Fruit fly (Drosophila melanogaster): ENCODE results near the gene CG13995.

CG13995 gene

dm6 chr2L:6081134-6081832 lies 27.2 kb downstream of the CG13995 start:
- TF ChIP-seq tj (GFP tag; optimal IDR thresholded peaks at IDR 0.05): peak; percentile 70
- TF ChIP-seq Crg-1 (GFP tag; optimal IDR thresholded peaks at IDR 0.05): no peak
- TF ChIP-seq CG33017 (tag; optimal IDR thresholded peaks at IDR 0.05): no peak
- TF ChIP-seq ovo (GFP tag; optimal IDR thresholded peaks at IDR 0.05): no peak
- peak; percentile 54 for TF ChIP-seq Mnt (GFP tag; optimal IDR thresholded peaks at IDR 0.05)
- no peak for TF ChIP-seq CG14711 (tag; optimal IDR thresholded peaks at IDR 0.05)
- TF ChIP-seq bab1 (GFP tag; optimal IDR thresholded peaks at IDR 0.05): no peak
- no peak for TF ChIP-seq cnc (optimal IDR thresholded peaks at IDR 0.05)
- peak; percentile 29 for TF ChIP-seq toe (GFP tag; optimal IDR thresholded peaks at IDR 0.05)
- TF ChIP-seq Clk (GFP tag; optimal IDR thresholded peaks at IDR 0.05): peak; percentile 22
- TF ChIP-seq kay (GFP tag; ENCODE audit: borderline replicate concordance): peak; percentile 81
- peak; percentile 17 for TF ChIP-seq CG1620 (GFP tag; optimal IDR thresholded peaks at IDR 0.05)
- TF ChIP-seq CG12768 (GFP tag; optimal IDR thresholded peaks at IDR 0.05): peak; percentile 67
- peak; percentile 37 for TF ChIP-seq pad (GFP tag; optimal IDR thresholded peaks at IDR 0.05)
- TF ChIP-seq CG7101 (tag; optimal IDR thresholded peaks at IDR 0.05): peak; percentile 42
- peak; percentile 34 for TF ChIP-seq Hr96 (GFP tag; optimal IDR thresholded peaks at IDR 0.05)
- peak; percentile 89 for TF ChIP-seq cic (GFP tag; optimal IDR thresholded peaks at IDR 0.05)
- TF ChIP-seq CG7045 (GFP tag; optimal IDR thresholded peaks at IDR 0.05): no peak
- TF ChIP-seq CG5204 (GFP tag; optimal IDR thresholded peaks at IDR 0.05): no peak
- TF ChIP-seq CG11617 (GFP tag; optimal IDR thresholded peaks at IDR 0.05): peak; percentile 11

- TF ChIP-seq Hr96 (GFP tag; optimal IDR thresholded peaks at IDR 0.05) (no peak), tj (GFP tag; optimal IDR thresholded peaks at IDR 0.05) (peak; percentile 78), CG11617 (GFP tag; optimal IDR thresholded peaks at IDR 0.05) (no peak), bab1 (GFP tag; optimal IDR thresholded peaks at IDR 0.05) (no peak), CG14711 (tag; optimal IDR thresholded peaks at IDR 0.05) (peak; percentile 21), CG33017 (tag; optimal IDR thresholded peaks at IDR 0.05) (peak; percentile 50), cnc (optimal IDR thresholded peaks at IDR 0.05) (peak; percentile 64 to 95), Clk (GFP tag; optimal IDR thresholded peaks at IDR 0.05) (no peak), Mnt (GFP tag; optimal IDR thresholded peaks at IDR 0.05) (peak; percentile 6), pad (GFP tag; optimal IDR thresholded peaks at IDR 0.05) (no peak), cic (GFP tag; optimal IDR thresholded peaks at IDR 0.05) (peak; percentile 90), kay (GFP tag; ENCODE audit: borderline replicate concordance) (no peak), Crg-1 (GFP tag; optimal IDR thresholded peaks at IDR 0.05) (no peak), CG12768 (GFP tag; optimal IDR thresholded peaks at IDR 0.05) (peak; percentile 67), ovo (GFP tag; optimal IDR thresholded peaks at IDR 0.05) (no peak), CG7045 (GFP tag; optimal IDR thresholded peaks at IDR 0.05) (no peak), toe (GFP tag; optimal IDR thresholded peaks at IDR 0.05) (no peak), CG5204 (GFP tag; optimal IDR thresholded peaks at IDR 0.05) (no peak), CG7101 (tag; optimal IDR thresholded peaks at IDR 0.05) (peak; percentile 5), CG1620 (GFP tag; optimal IDR thresholded peaks at IDR 0.05) (no peak)
These were observed 28.1 kb downstream of the CG13995 start, which contains the start of gene Kr-h1 for dm6 chr2L:6082157-6082645. TSS of gene Kr-h1 (plus strand) at chr2L:6082603.

DNA sequence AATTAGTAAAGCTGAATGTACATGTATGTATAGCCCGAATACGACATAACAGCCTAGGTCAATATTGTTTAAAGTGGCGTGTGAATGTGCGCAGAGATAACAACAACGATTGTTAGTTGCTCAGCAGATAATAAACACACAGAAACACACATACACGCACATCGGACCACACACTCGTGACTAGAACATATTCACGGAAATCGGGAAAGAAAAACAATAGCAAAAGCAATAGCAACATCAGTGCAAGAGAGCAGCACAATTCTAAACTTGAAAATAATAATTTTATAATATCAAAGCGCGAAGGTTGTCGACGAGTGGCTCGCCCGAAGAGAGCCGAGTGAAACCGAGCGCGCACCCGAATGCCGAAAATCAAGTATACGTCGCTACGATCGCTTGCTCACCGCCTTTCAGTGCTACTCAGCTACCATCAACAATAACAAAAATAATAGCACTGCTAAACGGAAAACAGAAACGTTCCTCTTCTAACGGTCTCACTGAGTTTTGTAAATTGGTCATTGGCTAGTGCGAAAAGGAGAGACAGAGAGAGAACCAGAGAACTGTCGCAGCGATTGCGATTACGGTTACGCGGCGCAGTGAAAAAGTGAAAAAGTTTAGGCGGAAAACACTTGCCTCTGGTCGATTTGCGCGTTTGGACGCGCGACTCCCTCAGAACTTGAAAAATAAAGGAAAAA lies 29.0 kb downstream of the CG13995 start:
- no peak for TF ChIP-seq CG14711 (tag; optimal IDR thresholded peaks at IDR 0.05)
- peak; percentile 74 for TF ChIP-seq CG33017 (tag; optimal IDR thresholded peaks at IDR 0.05)
- TF ChIP-seq kay (GFP tag; ENCODE audit: borderline replicate concordance): peak; percentile 99
- no peak for TF ChIP-seq CG5204 (GFP tag; optimal IDR thresholded peaks at IDR 0.05)
- peak in 1 of 2 experiments; percentile 2 for TF ChIP-seq cnc (optimal IDR thresholded peaks at IDR 0.05)
- peak; percentile 8 for TF ChIP-seq CG7045 (GFP tag; optimal IDR thresholded peaks at IDR 0.05)
- no peak for TF ChIP-seq toe (GFP tag; optimal IDR thresholded peaks at IDR 0.05)
- peak; percentile 44 for TF ChIP-seq Hr96 (GFP tag; optimal IDR thresholded peaks at IDR 0.05)
- no peak for TF ChIP-seq CG1620 (GFP tag; optimal IDR thresholded peaks at IDR 0.05)
- peak; percentile 18 for TF ChIP-seq CG7101 (tag; optimal IDR thresholded peaks at IDR 0.05)
- TF ChIP-seq bab1 (GFP tag; optimal IDR thresholded peaks at IDR 0.05): no peak
- TF ChIP-seq CG11617 (GFP tag; optimal IDR thresholded peaks at IDR 0.05): peak; percentile 4
- peak; percentile 96 for TF ChIP-seq cic (GFP tag; optimal IDR thresholded peaks at IDR 0.05)
- peak; percentile 90 for TF ChIP-seq CG12768 (GFP tag; optimal IDR thresholded peaks at IDR 0.05)
- no peak for TF ChIP-seq Clk (GFP tag; optimal IDR thresholded peaks at IDR 0.05)
- TF ChIP-seq Crg-1 (GFP tag; optimal IDR thresholded peaks at IDR 0.05): no peak
- TF ChIP-seq pad (GFP tag; optimal IDR thresholded peaks at IDR 0.05): no peak
- TF ChIP-seq Mnt (GFP tag; optimal IDR thresholded peaks at IDR 0.05): peak; percentile 69
- TF ChIP-seq ovo (GFP tag; optimal IDR thresholded peaks at IDR 0.05): peak; percentile 97
- TF ChIP-seq tj (GFP tag; optimal IDR thresholded peaks at IDR 0.05): peak; percentile 65

- TF ChIP-seq bab1 (GFP tag; optimal IDR thresholded peaks at IDR 0.05): no peak
- peak in 1 of 2 experiments; percentile 55 for TF ChIP-seq cnc (optimal IDR thresholded peaks at IDR 0.05)
- no peak for TF ChIP-seq toe (GFP tag; optimal IDR thresholded peaks at IDR 0.05)
- peak; percentile 9 for TF ChIP-seq cic (GFP tag; optimal IDR thresholded peaks at IDR 0.05)
These were observed 30.6 kb downstream of the CG13995 start for dm6 chr2L:6084694-6085093.

dm6 chr2L:6085733-6086317 lies 31.7 kb downstream of the CG13995 start:
- no peak for TF ChIP-seq kay (GFP tag; ENCODE audit: borderline replicate concordance)
- TF ChIP-seq CG5204 (GFP tag; optimal IDR thresholded peaks at IDR 0.05): no peak
- TF ChIP-seq CG14711 (tag; optimal IDR thresholded peaks at IDR 0.05): no peak
- no peak for TF ChIP-seq ovo (GFP tag; optimal IDR thresholded peaks at IDR 0.05)
- TF ChIP-seq CG7045 (GFP tag; optimal IDR thresholded peaks at IDR 0.05): no peak
- no peak for TF ChIP-seq cnc (optimal IDR thresholded peaks at IDR 0.05)
- TF ChIP-seq tj (GFP tag; optimal IDR thresholded peaks at IDR 0.05): no peak
- no peak for TF ChIP-seq CG33017 (tag; optimal IDR thresholded peaks at IDR 0.05)
- TF ChIP-seq cic (GFP tag; optimal IDR thresholded peaks at IDR 0.05): no peak
- TF ChIP-seq pad (GFP tag; optimal IDR thresholded peaks at IDR 0.05): no peak
- no peak for TF ChIP-seq Hr96 (GFP tag; optimal IDR thresholded peaks at IDR 0.05)
- no peak for TF ChIP-seq CG1620 (GFP tag; optimal IDR thresholded peaks at IDR 0.05)
- no peak for TF ChIP-seq Crg-1 (GFP tag; optimal IDR thresholded peaks at IDR 0.05)
- no peak for TF ChIP-seq CG7101 (tag; optimal IDR thresholded peaks at IDR 0.05)
- no peak for TF ChIP-seq CG12768 (GFP tag; optimal IDR thresholded peaks at IDR 0.05)
- no peak for TF ChIP-seq Mnt (GFP tag; optimal IDR thresholded peaks at IDR 0.05)

All from whole organism, adult.